Worm (Caenorhabditis elegans) whole organism, L1 larva: ENCODE measurements around the gene nlp-2.

Source experiments
- Y116A8C.19 ChIP-seq: sonication (generic microtip); optimal IDR thresholded peaks from 2 replicates; lab custom pipeline; 2016; ENCODE audit warnings: missing compliant biosample characterization, missing genetic modification characterization, borderline replicate concordance
- blmp-1 ChIP-seq: fragments of 150-350 bp; optimal IDR thresholded peaks from 2 replicates; lab custom pipeline; 2014; ENCODE audit warnings: missing biosample characterization, missing genetic modification characterization
- ceh-63 ChIP-seq: fragments of 200-800 bp; sonication (Bioruptor generic); optimal IDR thresholded peaks from 2 replicates; lab custom pipeline; 2018; ENCODE audit warnings: mild to moderate bottlenecking, missing genetic modification characterization, missing compliant biosample characterization
- ceh-8 ChIP-seq: fragments of 200-800 bp; sonication (Bioruptor generic); optimal IDR thresholded peaks from 2 replicates; lab custom pipeline; 2018; ENCODE audit warnings: mild to moderate bottlenecking, missing genetic modification characterization, moderate library complexity, missing compliant biosample characterization
- efl-1 ChIP-seq, 4 experiments: fragments of 150-350 bp; optimal IDR thresholded peaks in 3 of 4; peaks in 1 of 4; 1 replicate in 1 of 4; 2 replicates in 3 of 4; lab custom pipeline; 2014; ENCODE audit warnings: missing biosample characterization in 2 of 4, missing genetic modification characterization in 2 of 4, missing genetic modification reagents in 2 of 4
- egl-27 ChIP-seq, 2 experiments: fragments of 150-350 bp in 1 of 2; sonication (generic microtip); optimal IDR thresholded peaks; 3 replicates each; lab custom pipeline; 2017 to 2018; ENCODE audit warnings: missing biosample characterization in 2 of 2, missing genetic modification characterization in 2 of 2, missing genetic modification reagents in 2 of 2
- elt-2 ChIP-seq: sonication (generic microtip); optimal IDR thresholded peaks from 2 replicates; lab custom pipeline; 2016; ENCODE audit warnings: missing genetic modification characterization, mild to moderate bottlenecking, inconsistent platforms, missing compliant biosample characterization, missing genetic modification reagents
- elt-3 ChIP-seq, 6 experiments: fragments of 150-350 bp in 1 of 6; sonication (generic microtip); optimal IDR thresholded peaks; 2 replicates each; lab custom pipeline; 2017 to 2018; ENCODE audit warnings: missing biosample characterization in 6 of 6, missing genetic modification characterization in 6 of 6, inconsistent platforms in 1 of 6
- fkh-8 ChIP-seq: sonication (generic microtip); optimal IDR thresholded peaks from 2 replicates; lab custom pipeline; 2016; ENCODE audit warnings: mild to moderate bottlenecking, missing genetic modification characterization, missing compliant biosample characterization
- fos-1 ChIP-seq: fragments of 150-350 bp; optimal IDR thresholded peaks from 2 replicates; lab custom pipeline; 2014; ENCODE audit warnings: missing biosample characterization, missing genetic modification characterization
- grh-1 ChIP-seq: fragments of 200-800 bp; sonication (Bioruptor generic); IDR thresholded peaks from 2 replicates; pipeline ENCODE4 v1.3.6; 2022; ENCODE audit warnings: missing genetic modification reagents, missing genetic modification characterization, missing compliant biosample characterization
- hlh-17 ChIP-seq: fragments of 200-800 bp; sonication (Bioruptor generic); optimal IDR thresholded peaks from 2 replicates; lab custom pipeline; 2018; ENCODE audit warnings: missing genetic modification characterization, mild to moderate bottlenecking, missing compliant biosample characterization, moderate library complexity, borderline replicate concordance
- hpl-2 ChIP-seq: fragments of 150-350 bp; optimal IDR thresholded peaks from 2 replicates; lab custom pipeline; 2014; ENCODE audit warnings: missing biosample characterization, missing genetic modification reagents, missing genetic modification characterization
- isw-1 ChIP-seq: fragments of 200-800 bp; sonication (Bioruptor generic); IDR thresholded peaks from 2 replicates; pipeline ENCODE4 v1.3.6; 2022; ENCODE audit warnings: missing genetic modification characterization, missing compliant biosample characterization
- jun-1 ChIP-seq: fragments of 150-350 bp; optimal IDR thresholded peaks from 2 replicates; lab custom pipeline; 2014; ENCODE audit warnings: missing biosample characterization, missing genetic modification reagents, missing genetic modification characterization
- lin-14 ChIP-seq: fragments of 200-800 bp; sonication (Bioruptor generic); optimal IDR thresholded peaks from 2 replicates; lab custom pipeline; 2018; ENCODE audit warnings: mild to moderate bottlenecking, missing genetic modification characterization, moderate library complexity, missing compliant biosample characterization
- lin-15B ChIP-seq: fragments of 150-350 bp; sonication (generic microtip); optimal IDR thresholded peaks from 3 replicates; lab custom pipeline; 2014; ENCODE audit warnings: missing biosample characterization, missing genetic modification characterization
- lin-35 ChIP-seq, 2 experiments: fragments of 150-350 bp; optimal IDR thresholded peaks; 2 replicates each; lab custom pipeline; 2014; ENCODE audit warnings: missing biosample characterization in 2 of 2, missing genetic modification characterization in 2 of 2, missing genetic modification reagents in 2 of 2
- lsy-2 ChIP-seq, 2 experiments: fragments of 150-350 bp; optimal IDR thresholded peaks; 2 replicates each; lab custom pipeline; 2014; ENCODE audit warnings: missing biosample characterization in 2 of 2, missing genetic modification characterization in 2 of 2
- mdl-1 ChIP-seq, 2 experiments: fragments of 150-350 bp; optimal IDR thresholded peaks; 2 replicates each; lab custom pipeline; 2014 to 2017; ENCODE audit warnings: missing biosample characterization in 2 of 2, missing genetic modification characterization in 2 of 2, inconsistent platforms in 1 of 2
- mef-2 ChIP-seq: fragments of 150-350 bp; optimal IDR thresholded peaks from 2 replicates; lab custom pipeline; 2014; ENCODE audit warnings: missing biosample characterization, missing genetic modification characterization
- nhr-20 ChIP-seq: sonication (generic microtip); optimal IDR thresholded peaks from 2 replicates; lab custom pipeline; 2016; ENCODE audit warnings: mild to moderate bottlenecking, missing genetic modification characterization, missing compliant biosample characterization
- nhr-47 ChIP-seq: sonication (generic microtip); optimal IDR thresholded peaks from 2 replicates; lab custom pipeline; 2016; ENCODE audit warnings: mild to moderate bottlenecking, missing genetic modification characterization, moderate library complexity, missing compliant biosample characterization
- nhr-71 ChIP-seq: sonication (generic microtip); optimal IDR thresholded peaks from 2 replicates; lab custom pipeline; 2016; ENCODE audit warnings: mild to moderate bottlenecking, missing genetic modification characterization, moderate library complexity, missing compliant biosample characterization
- nhr-85 ChIP-seq: sonication (generic microtip); peaks from one replicate; lab custom pipeline; 2016; ENCODE audit warnings: missing genetic modification characterization, inconsistent platforms, missing compliant biosample characterization
- nhr-90 ChIP-seq: sonication (generic microtip); optimal IDR thresholded peaks from 2 replicates; lab custom pipeline; 2016; ENCODE audit warnings: mild to moderate bottlenecking, missing genetic modification characterization, missing compliant biosample characterization; ENCODE audit not compliant: poor library complexity
- pqm-1 ChIP-seq: sonication (generic microtip); optimal IDR thresholded peaks from 3 replicates; lab custom pipeline; 2017; ENCODE audit warnings: missing biosample characterization, missing genetic modification characterization
- rnt-1 ChIP-seq: sonication (generic microtip); optimal IDR thresholded peaks from 2 replicates; lab custom pipeline; 2016; ENCODE audit warnings: mild to moderate bottlenecking, missing genetic modification characterization, moderate library complexity, missing compliant biosample characterization
- skn-1 ChIP-seq: fragments of 150-350 bp; optimal IDR thresholded peaks from 2 replicates; lab custom pipeline; 2014; ENCODE audit warnings: missing biosample characterization, missing genetic modification characterization
- snpc-4 ChIP-seq: fragments of 150-350 bp; optimal IDR thresholded peaks from 2 replicates; lab custom pipeline; 2014; ENCODE audit warnings: missing biosample characterization, missing genetic modification characterization
- snu-23 ChIP-seq: sonication (generic microtip); optimal IDR thresholded peaks from 2 replicates; lab custom pipeline; 2016; ENCODE audit warnings: missing genetic modification characterization, missing compliant biosample characterization
- sptf-1 ChIP-seq: fragments of 150-350 bp; optimal IDR thresholded peaks from 2 replicates; lab custom pipeline; 2014; ENCODE audit warnings: missing biosample characterization, missing genetic modification characterization
- sup-37 ChIP-seq: fragments of 200-800 bp; sonication (Bioruptor generic); optimal IDR thresholded peaks from 2 replicates; lab custom pipeline; 2018; ENCODE audit warnings: mild to moderate bottlenecking, missing genetic modification characterization, missing compliant biosample characterization
- swsn-7 ChIP-seq: sonication (generic microtip); optimal IDR thresholded peaks from 2 replicates; lab custom pipeline; 2016; ENCODE audit warnings: missing genetic modification characterization, missing compliant biosample characterization
- tbx-2 ChIP-seq: sonication (generic microtip); optimal IDR thresholded peaks from 2 replicates; lab custom pipeline; 2016; ENCODE audit warnings: missing genetic modification characterization, missing compliant biosample characterization
- unc-130 ChIP-seq: fragments of 150-350 bp; optimal IDR thresholded peaks from 2 replicates; lab custom pipeline; 2017; ENCODE audit warnings: missing biosample characterization, missing genetic modification characterization, inconsistent platforms
- unc-98 ChIP-seq: fragments of 200-800 bp; sonication (Bioruptor generic); IDR thresholded peaks from 2 replicates; pipeline ENCODE4 v1.3.6; 2022; ENCODE audit warnings: missing genetic modification characterization, missing compliant biosample characterization
- xbp-1 ChIP-seq: sonication (generic microtip); optimal IDR thresholded peaks from 2 replicates; lab custom pipeline; 2016; ENCODE audit warnings: missing genetic modification characterization, missing compliant biosample characterization
- zag-1 ChIP-seq: fragments of 150-350 bp; optimal IDR thresholded peaks from 2 replicates; lab custom pipeline; 2014; ENCODE audit warnings: missing biosample characterization, missing genetic modification characterization

Gene nlp-2

DNA sequence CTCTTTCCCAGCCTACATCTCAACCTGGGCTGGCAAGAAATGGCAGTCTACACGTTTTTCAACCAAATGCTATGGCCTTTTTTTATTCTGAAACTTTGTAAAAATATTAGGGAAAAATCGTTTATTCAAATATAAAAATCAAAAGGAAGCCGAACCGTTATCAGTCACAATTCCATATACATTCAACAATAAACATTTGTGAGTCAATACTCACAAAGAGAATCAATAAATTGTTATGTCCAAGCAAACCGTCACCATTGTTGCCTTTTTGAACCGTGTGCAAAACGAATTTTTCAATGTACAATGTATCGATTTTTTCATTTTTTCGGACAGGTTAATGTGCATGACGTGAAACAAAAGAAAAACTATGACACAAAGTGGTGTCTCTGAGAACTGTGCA lies 24.5 kb upstream of the nlp-2 start:
- TF ChIP-seq elt-2 (tag; lab: Kevin White, UChicago): peak; percentile 11
- no peak for TF ChIP-seq nhr-90 (tag; lab: Kevin White, UChicago)

DNA sequence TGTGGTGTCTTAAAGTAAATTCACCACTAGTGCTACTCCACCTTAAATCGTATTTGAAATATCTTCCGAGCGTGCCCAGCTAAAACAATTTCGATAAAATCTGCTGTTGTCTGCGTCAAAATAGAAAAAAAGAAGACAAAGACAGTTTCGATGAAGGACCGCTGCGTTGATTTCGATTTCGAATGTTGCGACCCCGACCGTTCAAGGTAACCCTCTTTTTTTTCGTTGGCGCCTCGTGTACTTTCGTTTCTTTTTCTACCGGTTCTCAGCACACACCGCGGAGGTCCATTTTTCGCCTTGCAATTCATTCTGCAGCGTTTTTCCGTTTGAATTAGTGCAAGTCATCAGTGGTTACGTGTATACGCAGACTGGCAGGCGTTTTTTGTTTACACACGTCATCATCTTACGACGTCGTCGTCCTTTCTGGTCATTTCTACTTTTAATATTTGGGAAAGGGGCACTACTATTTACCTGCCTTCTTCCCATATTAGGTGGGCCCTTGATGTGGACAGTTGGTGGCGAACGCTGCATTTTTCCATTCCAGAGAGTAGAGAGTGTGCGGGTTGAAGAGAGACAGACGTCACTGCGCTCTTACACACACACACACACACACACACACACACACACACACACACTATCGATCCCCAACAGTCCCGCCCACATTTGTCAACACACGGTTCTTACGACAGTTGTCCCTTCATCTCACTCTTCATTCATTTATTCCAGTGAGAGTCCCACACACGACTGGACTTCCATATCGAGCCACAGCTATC lies 23.7 kb upstream of the nlp-2 start:
- peak; percentile 24 for TF ChIP-seq nhr-90 (tag; lab: Kevin White, UChicago)
- peak; percentile 3 for TF ChIP-seq fos-1
- TF ChIP-seq nhr-85 (tag; lab: Kevin White, UChicago): peak; percentile 96
- TF ChIP-seq unc-98: no peak
- peak; percentile 82 for TF ChIP-seq lin-14
- peak; percentile 52 for TF ChIP-seq nhr-71 (tag; lab: Kevin White, UChicago)
- TF ChIP-seq ceh-8: no peak
- TF ChIP-seq mdl-1 (tag; optimal IDR thresholded peaks at IDR 0.05; lab: Kevin White, UChicago): peak in 1 of 2 experiments; percentile 6
- no peak for TF ChIP-seq zag-1 (tag; lab: Kevin White, UChicago)
- TF ChIP-seq egl-27 (tag; optimal IDR thresholded peaks at IDR 0.05; lab: Kevin White, UChicago): no peak
- no peak for TF ChIP-seq snpc-4 (tag; lab: Kevin White, UChicago)
- peak; percentile 15 for TF ChIP-seq jun-1 (tag; lab: Kevin White, UChicago)
- peak; percentile 37 for TF ChIP-seq nhr-20
- TF ChIP-seq xbp-1 (tag; lab: Kevin White, UChicago): no peak
- TF ChIP-seq elt-2 (tag; lab: Kevin White, UChicago): no peak
- TF ChIP-seq sup-37 (GFP tag; lab: Kevin White, UChicago): no peak
- TF ChIP-seq ceh-63 (GFP tag; lab: Kevin White, UChicago): no peak
- no peak for TF ChIP-seq pqm-1
- TF ChIP-seq unc-130 (tag; lab: Kevin White, UChicago): peak; percentile 14
- no peak for TF ChIP-seq isw-1 (GFP tag; lab: Robert Waterston, UW)
- TF ChIP-seq grh-1 (GFP tag; lab: Robert Waterston, UW): peak; percentile 69
- peak in 2 of 6 experiments; percentile 28 to 38 for TF ChIP-seq elt-3 (tag; optimal IDR thresholded peaks at IDR 0.05; lab: Kevin White, UChicago)
- peak; percentile 34 for TF ChIP-seq snu-23 (GFP tag; lab: Kevin White, UChicago)
- TF ChIP-seq sptf-1 (tag; lab: Kevin White, UChicago): no peak
- peak; percentile 12 for TF ChIP-seq skn-1
- TF ChIP-seq blmp-1 (tag; lab: Kevin White, UChicago): peak; percentile 93
- peak; percentile 35 for TF ChIP-seq tbx-2 (tag; lab: Kevin White, UChicago)
- no peak for TF ChIP-seq hpl-2
- TF ChIP-seq lsy-2 (tag; optimal IDR thresholded peaks at IDR 0.05; lab: Kevin White, UChicago): peak in 1 of 2 experiments; percentile 8
- TF ChIP-seq nhr-47 (tag; lab: Kevin White, UChicago): peak; percentile 13
- TF ChIP-seq lin-35 (GFP tag; optimal IDR thresholded peaks at IDR 0.05; lab: Kevin White, UChicago): peak in 1 of 2 experiments; percentile 21
- no peak for TF ChIP-seq rnt-1 (tag; lab: Kevin White, UChicago)
- TF ChIP-seq, all 84 proteins: peak for 18

DNA sequence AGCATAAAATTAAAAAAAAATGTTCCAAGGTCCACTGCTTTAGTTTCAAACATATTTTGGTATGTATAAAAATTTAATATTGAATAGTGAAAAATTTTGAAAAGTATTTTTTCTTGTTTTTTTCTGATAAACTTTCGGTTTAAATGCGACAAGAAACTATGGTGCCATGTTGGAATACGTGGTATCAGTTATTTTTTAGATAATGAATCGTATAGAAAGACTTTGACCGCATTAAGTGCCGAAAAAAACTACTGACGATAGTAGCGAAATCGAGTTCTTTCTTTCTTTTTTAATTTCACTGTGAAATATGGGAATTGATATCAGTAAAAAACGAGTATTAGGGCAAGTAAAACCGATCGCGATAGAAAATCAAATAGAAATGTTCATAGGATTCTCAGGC lies 21.3 kb upstream of the nlp-2 start, which contains the start of gene T24D8.6:
Gene T24D8.6 (minus strand): TSS at position 101 of the 400 bp plus-strand sequence.
- TF ChIP-seq swsn-7 (tag; lab: Kevin White, UChicago) (no peak), blmp-1 (tag; lab: Kevin White, UChicago) (no peak), efl-1 (optimal IDR thresholded peaks at IDR 0.05; lab: Kevin White, UChicago) (no peak), efl-1 (GFP tag; optimal IDR thresholded peaks at IDR 0.05 in 1 of 2; lab: Kevin White, UChicago) (no peak), mef-2 (tag; lab: Kevin White, UChicago) (no peak), grh-1 (GFP tag; lab: Robert Waterston, UW) (no peak), hlh-17 (GFP tag; lab: Kevin White, UChicago) (no peak), egl-27 (tag; optimal IDR thresholded peaks at IDR 0.05; lab: Kevin White, UChicago) (no peak), Y116A8C.19 (tag; lab: Kevin White, UChicago) (no peak), lin-15B (no peak), fkh-8 (tag; lab: Kevin White, UChicago) (no peak)
